Worm (Caenorhabditis elegans) whole organism, L4/young adult: ENCODE results near the gene srw-143.

Experiments
- W03F9.2 ChIP-seq: fragments of 150-350 bp; optimal IDR thresholded peaks from 2 replicates; lab custom pipeline; 2014; ENCODE audit warnings: missing biosample characterization, missing genetic modification characterization
- dao-5 ChIP-seq: sonication (generic microtip); optimal IDR thresholded peaks from 2 replicates; lab custom pipeline; 2016; ENCODE audit warnings: missing genotype, missing genetic modification characterization, moderate library complexity, missing compliant biosample characterization
- him-1 ChIP-seq: sonication (generic microtip); optimal IDR thresholded peaks from 2 replicates; lab custom pipeline; 2016; ENCODE audit warnings: missing genotype, missing genetic modification reagents, missing genetic modification characterization, missing compliant biosample characterization

DNA sequence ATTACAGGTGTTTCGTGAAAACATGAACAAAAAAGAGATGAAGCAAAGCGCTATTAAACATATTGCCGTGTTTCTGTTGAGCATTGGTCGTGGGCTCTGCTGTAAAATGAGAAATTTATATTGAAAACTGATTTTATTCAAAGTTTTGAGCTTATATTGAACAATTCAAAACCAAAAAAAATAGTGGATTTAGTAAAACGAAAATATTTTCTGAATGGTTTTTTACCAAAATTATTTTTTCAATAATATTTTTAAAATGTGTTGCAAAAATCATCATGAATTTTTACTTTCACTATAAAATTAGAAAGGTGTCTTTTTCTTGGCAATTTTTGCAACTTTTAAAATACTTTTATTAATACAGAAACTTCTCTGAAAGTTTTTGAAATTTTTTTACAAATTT lies 38.1 kb downstream of the srw-143 start, which contains the start of gene C31B8.7:
- TF ChIP-seq him-1 (tag; lab: Kevin White, UChicago) (no peak), W03F9.2 (tag; lab: Kevin White, UChicago) (no peak), dao-5 (tag; lab: Kevin White, UChicago) (no peak)
